Fruit fly (Drosophila melanogaster) whole organism, embryonic: Measurements from ENCODE around the gene Art3.

Source experiments
- Atf6 ChIP-seq: fragments of 200-800 bp; sonication (Bioruptor generic); IDR thresholded peaks from 2 replicates; pipeline ENCODE4 v1.3.6; 2022; ENCODE audit warnings: missing biosample characterization, missing genetic modification characterization
- B-H1 ChIP-seq: fragments of 200-800 bp; sonication (Bioruptor generic); IDR thresholded peaks from 3 replicates; pipeline ENCODE4 v1.3.6; 2022; ENCODE audit warnings: missing biosample characterization, missing genetic modification characterization
- CG11085 ChIP-seq: fragments of 200-800 bp; sonication (Bioruptor generic); IDR thresholded peaks from 2 replicates; pipeline ENCODE4 v1.3.6; 2022; ENCODE audit warnings: missing biosample characterization, missing genetic modification characterization
- CG12155 ChIP-seq: fragments of 200-800 bp; sonication (Bioruptor generic); optimal IDR thresholded peaks from 3 replicates; lab custom pipeline; 2016; ENCODE audit warnings: missing biosample characterization, missing genetic modification characterization
- CG13624 ChIP-seq: fragments of 200-800 bp; sonication (Bioruptor generic); optimal IDR thresholded peaks from 2 replicates; lab custom pipeline; 2016; ENCODE audit warnings: missing biosample characterization, missing genetic modification characterization
- CG15269 ChIP-seq: fragments of 200-800 bp; sonication (Bioruptor generic); optimal IDR thresholded peaks from 2 replicates; lab custom pipeline; 2018; ENCODE audit warnings: missing biosample characterization, mild to moderate bottlenecking, missing genetic modification characterization, moderate library complexity
- CG17328 ChIP-seq: fragments of 200-800 bp; sonication (Bioruptor generic); IDR thresholded peaks from 2 replicates; pipeline ENCODE4 v1.3.6; 2022; ENCODE audit warnings: missing biosample characterization, missing genetic modification characterization
- CG18011 ChIP-seq: fragments of 200-800 bp; sonication (Bioruptor generic); optimal IDR thresholded peaks from 2 replicates; lab custom pipeline; 2017; ENCODE audit warnings: missing biosample characterization, missing genetic modification characterization, mild to moderate bottlenecking, moderate library complexity, missing genotype
- CG2120 ChIP-seq: fragments of 200-800 bp; sonication (Bioruptor generic); optimal IDR thresholded peaks from 3 replicates; lab custom pipeline; 2016; ENCODE audit warnings: missing biosample characterization, missing genetic modification characterization
- CG34422 ChIP-seq: fragments of 200-800 bp; sonication (Bioruptor generic); IDR thresholded peaks from 3 replicates; pipeline ENCODE4 v1.3.6; 2022; ENCODE audit warnings: missing biosample characterization, missing genetic modification characterization
- CG4617 ChIP-seq: fragments of 200-800 bp; sonication (Bioruptor generic); optimal IDR thresholded peaks from 3 replicates; lab custom pipeline; 2016; ENCODE audit warnings: missing biosample characterization, missing genetic modification characterization, borderline replicate concordance
- CG5245 ChIP-seq: fragments of 200-800 bp; sonication (Bioruptor generic); optimal IDR thresholded peaks from 3 replicates; lab custom pipeline; 2016; ENCODE audit warnings: missing biosample characterization, missing genetic modification characterization
- CG7987 ChIP-seq: fragments of 200-800 bp; sonication (Bioruptor generic); optimal IDR thresholded peaks from 2 replicates; lab custom pipeline; 2018; ENCODE audit warnings: missing biosample characterization, mild to moderate bottlenecking, missing genetic modification characterization, moderate library complexity
- Chrac-16 ChIP-seq: fragments of 200-800 bp; sonication (Bioruptor generic); optimal IDR thresholded peaks from 3 replicates; lab custom pipeline; 2016; ENCODE audit warnings: missing biosample characterization, missing genetic modification characterization
- D19A ChIP-seq: fragments of 200-800 bp; optimal IDR thresholded peaks from 3 replicates; lab custom pipeline; 2019; ENCODE audit warnings: missing biosample characterization, mild to moderate bottlenecking, missing genetic modification characterization, moderate library complexity
- Deaf1 ChIP-seq: fragments of 200-800 bp; optimal IDR thresholded peaks from 3 replicates; lab custom pipeline; 2019; ENCODE audit warnings: missing biosample characterization, mild to moderate bottlenecking, missing genetic modification characterization, moderate library complexity
- Dll ChIP-seq: fragments of 200-800 bp; sonication (Bioruptor generic); IDR thresholded peaks from 4 replicates; pipeline ENCODE4 v1.3.6; 2022; ENCODE audit warnings: missing biosample characterization, missing genetic modification characterization; ENCODE audit not compliant: partially characterized antibody
- GATAe ChIP-seq: fragments of 200-800 bp; sonication (Bioruptor generic); conservative IDR thresholded peaks from 2 replicates; pipeline ENCODE4 v1.3.6; 2022; ENCODE audit warnings: missing biosample characterization, missing genetic modification characterization
- Gsc ChIP-seq: fragments of 200-800 bp; sonication (Bioruptor generic); IDR thresholded peaks from 2 replicates; pipeline ENCODE4 v1.3.6; 2022; ENCODE audit warnings: missing biosample characterization, missing genetic modification characterization
- Hey ChIP-seq: fragments of 200-800 bp; sonication (Bioruptor generic); optimal IDR thresholded peaks from 3 replicates; lab custom pipeline; 2018; ENCODE audit warnings: missing biosample characterization, mild to moderate bottlenecking, missing genetic modification characterization
- Hmr ChIP-seq: fragments of 200-800 bp; sonication (Bioruptor generic); optimal IDR thresholded peaks from 3 replicates; lab custom pipeline; 2017; ENCODE audit warnings: mild to moderate bottlenecking, missing biosample characterization, missing genetic modification reagents, missing genetic modification characterization
- Hr39 ChIP-seq: fragments of >200 bp; optimal IDR thresholded peaks from 2 replicates; lab custom pipeline; 2017
- Hr78 ChIP-seq, 2 experiments: fragments of 200-800 bp in 1 of 2; fragments of >200 bp in 1 of 2; sonication (Bioruptor generic) in 1 of 2; optimal IDR thresholded peaks; 2 replicates each; lab custom pipeline; 2017 to 2019; ENCODE audit warnings: missing biosample characterization in 2 of 2, missing genetic modification characterization in 2 of 2, mild to moderate bottlenecking in 1 of 2, moderate library complexity in 1 of 2
- MBD-R2 ChIP-seq: fragments of 200-800 bp; sonication (Bioruptor generic); IDR thresholded peaks from 2 replicates; pipeline ENCODE4 v1.3.6; 2022; ENCODE audit warnings: missing biosample characterization, missing genetic modification characterization
- Pdp1 ChIP-seq, 2 experiments: fragments of 200-800 bp; sonication (Bioruptor generic); optimal IDR thresholded peaks; 3 replicates each; lab custom pipeline; 2016; ENCODE audit warnings: missing biosample characterization in 2 of 2, missing genetic modification characterization in 2 of 2, mild to moderate bottlenecking in 1 of 2, moderate library complexity in 1 of 2
- Scr ChIP-seq: fragments of 200-800 bp; sonication (Bioruptor generic); IDR thresholded peaks from 2 replicates; pipeline ENCODE4 v1.3.6; 2022; ENCODE audit warnings: missing biosample characterization, missing genetic modification characterization; ENCODE audit not compliant: partially characterized antibody
- Sox100B ChIP-seq: fragments of 200-800 bp; sonication (Bioruptor generic); optimal IDR thresholded peaks from 3 replicates; lab custom pipeline; 2018; ENCODE audit warnings: missing biosample characterization, mild to moderate bottlenecking, missing genetic modification characterization
- ac ChIP-seq: fragments of 200-800 bp; sonication (Bioruptor generic); optimal IDR thresholded peaks from 3 replicates; lab custom pipeline; 2017; ENCODE audit warnings: missing biosample characterization, mild to moderate bottlenecking, missing genetic modification characterization
- chif ChIP-seq, 2 experiments: fragments of 200-800 bp; sonication (Bioruptor generic); optimal IDR thresholded peaks; 3 replicates each; lab custom pipeline; 2016; ENCODE audit warnings: missing biosample characterization in 2 of 2, missing genetic modification characterization in 2 of 2
- chinmo ChIP-seq: fragments of 200-800 bp; sonication (Bioruptor generic); IDR thresholded peaks from 4 replicates; pipeline ENCODE4 v1.3.6; 2022; ENCODE audit warnings: missing biosample characterization, missing genetic modification characterization; ENCODE audit not compliant: partially characterized antibody
- crol ChIP-seq: fragments of 200-800 bp; sonication (Bioruptor generic); IDR thresholded peaks from 2 replicates; pipeline ENCODE4 v1.3.6; 2022; ENCODE audit warnings: missing biosample characterization, missing genetic modification characterization
- crp ChIP-seq, 2 experiments: fragments of 200-800 bp; sonication (Bioruptor generic); optimal IDR thresholded peaks; 2 replicates in 1 of 2; 3 replicates in 1 of 2; lab custom pipeline; 2017; ENCODE audit warnings: missing biosample characterization in 2 of 2, missing genetic modification characterization in 2 of 2, mild to moderate bottlenecking in 1 of 2, moderate library complexity in 1 of 2
- da ChIP-seq: fragments of 200-800 bp; sonication (Bioruptor generic); optimal IDR thresholded peaks from 2 replicates; lab custom pipeline; 2016; ENCODE audit warnings: missing biosample characterization, missing genetic modification characterization
- dysf ChIP-seq: fragments of 200-800 bp; sonication (Bioruptor generic); IDR thresholded peaks from 3 replicates; pipeline ENCODE4 v1.3.6; 2022; ENCODE audit warnings: missing biosample characterization, missing genetic modification characterization
- eve ChIP-seq, 2 experiments: fragments of >200 bp; optimal IDR thresholded peaks; 2 replicates each; lab custom pipeline; 2017; ENCODE audit warnings: missing biosample characterization in 2 of 2, missing genetic modification characterization in 2 of 2
- gro ChIP-seq: fragments of 200-800 bp; sonication (Bioruptor generic); optimal IDR thresholded peaks from 2 replicates; lab custom pipeline; 2016; ENCODE audit warnings: missing biosample characterization, missing genetic modification characterization
- gt ChIP-seq: fragments of 200-800 bp; sonication (Bioruptor generic); IDR thresholded peaks from 2 replicates; pipeline ENCODE4 v1.3.6; 2022; ENCODE audit warnings: missing biosample characterization, missing genetic modification characterization
- kni ChIP-seq: fragments of 200-800 bp; sonication (Bioruptor generic); optimal IDR thresholded peaks from 3 replicates; lab custom pipeline; 2017; ENCODE audit warnings: mild to moderate bottlenecking, missing biosample characterization, missing genetic modification reagents, missing genetic modification characterization
- knrl ChIP-seq: fragments of 200-800 bp; sonication (Bioruptor generic); IDR thresholded peaks from 3 replicates; pipeline ENCODE4 v1.3.6; 2022; ENCODE audit warnings: missing biosample characterization, missing genetic modification characterization; ENCODE audit not compliant: partially characterized antibody
- lab ChIP-seq: fragments of 200-800 bp; sonication (Bioruptor generic); optimal IDR thresholded peaks from 3 replicates; lab custom pipeline; 2017; ENCODE audit warnings: missing biosample characterization, missing genetic modification characterization, mild to moderate bottlenecking, moderate library complexity, missing genetic modification reagents
- mirr ChIP-seq: fragments of 200-800 bp; sonication (Bioruptor generic); optimal IDR thresholded peaks from 3 replicates; lab custom pipeline; 2018; ENCODE audit warnings: missing biosample characterization, mild to moderate bottlenecking, missing genetic modification characterization
- odd ChIP-seq: fragments of 200-800 bp; sonication (Bioruptor generic); optimal IDR thresholded peaks from 2 replicates; lab custom pipeline; 2017; ENCODE audit warnings: missing biosample characterization, mild to moderate bottlenecking, missing genetic modification characterization
- row ChIP-seq: fragments of 200-800 bp; sonication (Bioruptor generic); IDR thresholded peaks from 3 replicates; pipeline ENCODE4 v1.3.6; 2022; ENCODE audit warnings: missing biosample characterization, missing genetic modification characterization
- salm ChIP-seq: fragments of 200-800 bp; sonication (Bioruptor generic); optimal IDR thresholded peaks from 2 replicates; lab custom pipeline; 2018; ENCODE audit warnings: missing biosample characterization, mild to moderate bottlenecking, missing genetic modification characterization
- sna ChIP-seq: fragments of 200-800 bp; sonication (Bioruptor generic); IDR thresholded peaks from 2 replicates; pipeline ENCODE4 v1.3.6; 2022; ENCODE audit warnings: missing biosample characterization, missing genetic modification characterization; ENCODE audit not compliant: partially characterized antibody
- vvl ChIP-seq: fragments of 200-800 bp; sonication (Bioruptor generic); IDR thresholded peaks from 2 replicates; pipeline ENCODE4 v1.3.6; 2022; ENCODE audit warnings: missing biosample characterization, missing genetic modification characterization
- yki ChIP-seq: fragments of >200 bp; optimal IDR thresholded peaks from 3 replicates; lab custom pipeline; 2018
- z ChIP-seq: fragments of 200-800 bp; sonication (Bioruptor generic); IDR thresholded peaks from 3 replicates; pipeline ENCODE4 v1.3.6; 2022; ENCODE audit warnings: missing biosample characterization, missing genetic modification characterization
- zf30C ChIP-seq: fragments of 200-800 bp; sonication (Bioruptor generic); optimal IDR thresholded peaks from 3 replicates; lab custom pipeline; 2018; ENCODE audit warnings: missing biosample characterization, mild to moderate bottlenecking, missing genetic modification characterization

Gene Art3

DNA sequence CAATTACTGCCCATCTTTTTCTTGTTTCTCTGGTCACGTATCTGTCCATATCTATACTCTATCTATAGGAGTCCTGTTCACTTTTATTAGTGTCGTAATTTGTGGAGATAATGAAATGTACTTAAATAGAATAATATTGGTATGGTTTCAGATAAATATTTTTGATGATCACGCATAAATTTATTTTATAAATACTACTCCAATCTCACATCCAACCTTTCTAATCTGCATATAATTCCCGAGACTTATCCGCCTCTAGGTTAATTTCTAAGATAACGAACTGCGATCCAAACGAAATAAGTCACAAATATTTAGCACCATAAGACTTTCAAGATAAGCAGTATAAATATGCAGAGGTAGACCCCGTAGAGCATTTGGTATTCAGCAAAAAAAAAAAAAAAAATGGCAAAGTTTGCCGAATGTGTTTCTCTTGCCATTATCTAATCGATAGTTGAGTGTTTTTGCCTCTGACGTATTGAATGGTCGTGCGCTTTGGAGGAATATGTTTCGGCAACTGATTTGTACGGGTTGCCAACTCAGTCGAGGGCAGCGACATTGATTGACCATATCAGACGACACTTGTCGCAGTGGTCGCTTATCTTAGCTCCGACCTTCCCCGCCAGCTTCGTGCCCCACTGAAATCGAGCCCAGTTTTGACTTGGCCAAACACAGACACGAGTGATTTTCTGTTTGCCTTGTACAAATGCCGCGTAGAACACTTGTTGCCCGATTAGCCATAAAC lies 31.0 kb downstream of the Art3 start (continued):
- TF ChIP-seq CG13624 (GFP tag; lab: Kevin White, UChicago) = no peak
- peak; percentile 74 for TF ChIP-seq D19A (tag; lab: Kevin White, UChicago)
- peak; percentile 7 for TF ChIP-seq CG7987 (GFP tag; lab: Kevin White, UChicago)
- no peak for TF ChIP-seq CG12155 (GFP tag; lab: Kevin White, UChicago)
- TF ChIP-seq eve (GFP tag; optimal IDR thresholded peaks at IDR 0.05; lab: Kevin White, UChicago) = no peak
- TF ChIP-seq Sox100B = no peak
- peak in 1 of 2 experiments; percentile 42 for TF ChIP-seq Pdp1 (GFP tag; optimal IDR thresholded peaks at IDR 0.05; lab: Kevin White, UChicago)
- TF ChIP-seq B-H1 (GFP tag; lab: Robert Waterston, UW) = no peak
- TF ChIP-seq CG5245 (GFP tag; lab: Kevin White, UChicago) = no peak
- no peak for TF ChIP-seq Dll
- no peak for TF ChIP-seq knrl
- TF ChIP-seq gro = peak; percentile 26
- no peak for TF ChIP-seq Chrac-16 (GFP tag; lab: Kevin White, UChicago)
- TF ChIP-seq row = peak; percentile 44; the same call in 2 of the 3 replicates
- TF ChIP-seq Deaf1 (tag; lab: Kevin White, UChicago) = peak; percentile 80
- no peak for TF ChIP-seq vvl (GFP tag; lab: Robert Waterston, UW)
- TF ChIP-seq CG2120 (GFP tag; lab: Kevin White, UChicago) = peak; percentile 19
- peak; percentile 71 for TF ChIP-seq GATAe
- TF ChIP-seq odd (GFP tag; lab: Kevin White, UChicago) = no peak
- no peak for TF ChIP-seq zf30C (GFP tag; lab: Kevin White, UChicago)
- TF ChIP-seq CG15269 (tag; lab: Kevin White, UChicago) = no peak
- TF ChIP-seq kni (GFP tag; lab: Kevin White, UChicago) = no peak
- TF ChIP-seq CG17328 = no peak
- TF ChIP-seq mirr (GFP tag; lab: Kevin White, UChicago) = peak; percentile 92
- no peak for TF ChIP-seq CG34422
- TF ChIP-seq Hr39 (lab: Kevin White, UChicago) = no peak
- no peak for TF ChIP-seq Gsc (GFP tag; lab: Robert Waterston, UW)
- no peak for TF ChIP-seq Scr (GFP tag; lab: Robert Waterston, UW)
- TF ChIP-seq dysf = no peak
- TF ChIP-seq Hey (tag; lab: Kevin White, UChicago) = peak; percentile 26
- TF ChIP-seq chinmo (GFP tag; lab: Robert Waterston, UW) = 0 out of 4 replicates have a peak, but pooled peaks have one; percentile 80
- TF ChIP-seq sna = no peak
- TF ChIP-seq chif (GFP tag; optimal IDR thresholded peaks at IDR 0.05; lab: Kevin White, UChicago) = no peak
- TF ChIP-seq crp (GFP tag; optimal IDR thresholded peaks at IDR 0.05; lab: Kevin White, UChicago) = no peak
- TF ChIP-seq lab (GFP tag; lab: Kevin White, UChicago) = peak; percentile 40
- 0 out of 2 replicates have a peak, but pooled peaks have one; percentile 8 for TF ChIP-seq MBD-R2
- peak in 1 of 2 experiments; percentile 17 for TF ChIP-seq Hr78 (GFP tag; optimal IDR thresholded peaks at IDR 0.05; lab: Kevin White, UChicago)
- peak; percentile 6 for TF ChIP-seq Hmr (GFP tag; lab: Kevin White, UChicago)
- TF ChIP-seq ac (GFP tag; lab: Kevin White, UChicago) = no peak
- no peak for TF ChIP-seq Atf6
- no peak for TF ChIP-seq salm
- peak; percentile 56; the same call in 1 of the 3 replicates for TF ChIP-seq z (GFP tag; lab: Robert Waterston, UW)
- no peak for TF ChIP-seq gt (GFP tag; lab: Robert Waterston, UW)
- TF ChIP-seq da (GFP tag; lab: Kevin White, UChicago) = no peak
- TF ChIP-seq CG4617 (GFP tag; lab: Kevin White, UChicago) = no peak
- no peak for TF ChIP-seq CG18011
- TF ChIP-seq CG11085 (GFP tag; lab: Robert Waterston, UW) = no peak
- no peak for TF ChIP-seq yki (lab: Kevin White, UChicago)
- TF ChIP-seq crol (GFP tag; lab: Robert Waterston, UW) = peak; percentile 64; the same call in 1 of the 2 replicates
